Worm (Caenorhabditis elegans) whole organism, young adult: ENCODE results near the gene R07E4.3.

ENCODE experiments used
- B0035.1 ChIP-seq: sonication (generic microtip); optimal IDR thresholded peaks from 2 replicates; lab custom pipeline; 2016; ENCODE audit warnings: missing genetic modification characterization, mild to moderate bottlenecking, missing compliant biosample characterization, missing genotype, missing genetic modification reagents
- T26A5.8 ChIP-seq: sonication (generic microtip); optimal IDR thresholded peaks from 2 replicates; lab custom pipeline; 2016; ENCODE audit warnings: missing genetic modification characterization, missing compliant biosample characterization
- hlh-12 ChIP-seq: sonication (generic microtip); optimal IDR thresholded peaks from 2 replicates; lab custom pipeline; 2016; ENCODE audit warnings: missing genetic modification characterization, missing compliant biosample characterization
- mes-4 ChIP-seq: sonication (generic microtip); optimal IDR thresholded peaks from 2 replicates; lab custom pipeline; 2016; ENCODE audit warnings: missing genotype, missing genetic modification characterization, missing compliant biosample characterization
- sdz-38 ChIP-seq: sonication (generic microtip); optimal IDR thresholded peaks from 2 replicates; lab custom pipeline; 2016; ENCODE audit warnings: missing genotype, missing genetic modification characterization, missing compliant biosample characterization
- tlf-1 ChIP-seq: fragments of 200-800 bp; sonication (Bioruptor generic); optimal IDR thresholded peaks from 2 replicates; lab custom pipeline; 2018; ENCODE audit warnings: mild to moderate bottlenecking, missing genetic modification characterization, missing compliant biosample characterization

DNA sequence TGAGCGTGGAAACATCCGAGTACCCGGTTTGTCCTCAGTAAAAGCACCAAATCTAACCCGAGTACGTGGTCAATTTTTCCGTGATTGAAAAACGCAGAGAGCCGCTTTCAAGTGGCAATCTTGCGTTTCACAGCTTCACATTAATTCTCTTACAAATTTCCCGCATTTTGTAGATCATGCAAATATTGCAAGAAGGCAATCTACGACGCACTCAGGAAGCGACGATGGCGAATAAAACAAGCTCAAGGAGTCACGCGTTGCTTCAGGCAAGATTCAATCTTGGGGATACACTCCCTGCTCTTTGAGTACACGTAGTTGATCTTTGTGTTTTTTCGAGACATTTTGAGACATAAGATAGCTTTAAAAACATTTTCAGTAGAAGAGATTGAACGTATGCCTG, 34.7 kb downstream of the R07E4.3 start:
- TF ChIP-seq B0035.1, result no peak
- no peak for TF ChIP-seq hlh-12 (tag; lab: Kevin White, UChicago)
- TF ChIP-seq tlf-1 (GFP tag; lab: Kevin White, UChicago), result no peak
- no peak for TF ChIP-seq mes-4
- no peak for TF ChIP-seq T26A5.8 (tag; lab: Kevin White, UChicago)
- TF ChIP-seq sdz-38, result no peak
